Worm (Caenorhabditis elegans): ENCODE results near the gene vha-8.
A peak's percentile ranks its signal among the peaks of the same experiment; 100 is the strongest.

The vha-8 gene

DNA sequence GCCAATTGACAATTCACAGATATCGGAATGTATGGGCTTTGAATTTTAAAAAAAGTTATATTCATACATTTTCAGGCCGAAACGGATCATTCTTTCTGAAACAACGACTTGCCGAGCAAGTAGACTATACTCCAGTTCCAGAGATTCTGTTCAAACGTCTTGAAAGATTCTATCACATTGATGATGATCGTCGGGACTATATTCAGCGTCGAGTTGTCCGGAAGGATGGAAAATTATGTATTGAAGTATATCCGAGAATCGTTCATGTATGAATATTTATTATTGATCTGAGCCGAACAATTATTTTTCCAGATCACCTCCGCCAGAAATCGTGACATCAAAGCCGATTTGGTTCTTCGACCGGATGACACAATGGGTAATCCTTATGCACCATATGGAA is 33.3 kb upstream of the vha-8 start:
- no peak for TF ChIP-seq gei-17 (GFP tag; optimal IDR thresholded peaks at IDR 0.05)
- no peak for TF ChIP-seq T07F8.4 (tag; optimal IDR thresholded peaks at IDR 0.05)
- TF ChIP-seq hsf-1 (GFP tag; IDR thresholded peaks at IDR 0.05), result no peak
- TF ChIP-seq mcd-1 (GFP tag; IDR thresholded peaks at IDR 0.05), result no peak
- no peak for TF ChIP-seq nhr-90 (tag; optimal IDR thresholded peaks at IDR 0.05)
- TF ChIP-seq zim-3 (tag; optimal IDR thresholded peaks at IDR 0.05), result no peak
- no peak for TF ChIP-seq lin-40 (tag; optimal IDR thresholded peaks at IDR 0.05)
- no peak for TF ChIP-seq let-607 (tag; optimal IDR thresholded peaks at IDR 0.05)

- TF ChIP-seq Y79H2A.3 (GFP tag; conservative IDR thresholded peaks at IDR 0.05) (no peak), ama-1 (optimal IDR thresholded peaks at IDR 0.05) (no peak), ama-1 (GFP tag; optimal IDR thresholded peaks at IDR 0.05) (no peak), lin-26 (GFP tag; IDR thresholded peaks at IDR 0.05) (no peak), attf-3 (GFP tag; conservative IDR thresholded peaks at IDR 0.05) (no peak), aptf-3 (GFP tag; IDR thresholded peaks at IDR 0.05) (no peak), snpc-3.4 (tag; optimal IDR thresholded peaks at IDR 0.05) (peak; percentile 12), Y53G8AR.9 (GFP tag; conservative IDR thresholded peaks at IDR 0.05) (no peak), F39B2.1 (GFP tag; IDR thresholded peaks at IDR 0.05) (no peak), C06A6.2 (GFP tag; conservative IDR thresholded peaks at IDR 0.05) (no peak), B0035.1 (tag; optimal IDR thresholded peaks at IDR 0.05) (no peak), nhr-27 (tag; optimal IDR thresholded peaks at IDR 0.05) (no peak), nfyb-1 (GFP tag; IDR thresholded peaks at IDR 0.05) (no peak), snpc-4 (GFP tag; optimal IDR thresholded peaks at IDR 0.05) (no peak), snpc-4 (tag; optimal IDR thresholded peaks at IDR 0.05) (peak in 1 of 4 experiments; percentile 40)
Measured at ce11 chrIV:6762416-6762815, 28.5 kb upstream of the vha-8 start, which contains the start of gene spd-3. TSS of gene spd-3 (plus strand) at chrIV:6762716.

ce11 chrIV:6767240-6767639 is 23.6 kb upstream of the vha-8 start:
- no peak for TF ChIP-seq ceh-58 (GFP tag; IDR thresholded peaks at IDR 0.05)
- TF ChIP-seq hmg-1.2 (GFP tag; IDR thresholded peaks at IDR 0.05), result peak; percentile 90
- no peak for TF ChIP-seq dox-1 (GFP tag; IDR thresholded peaks at IDR 0.05)
- no peak for TF ChIP-seq cebp-1 (GFP tag; IDR thresholded peaks at IDR 0.05)
- peak; percentile 56 for TF ChIP-seq cebp-1 (tag; optimal IDR thresholded peaks at IDR 0.05)
- TF ChIP-seq lin-40 (tag; optimal IDR thresholded peaks at IDR 0.05), result peak; percentile 36
- no peak for TF ChIP-seq egl-44 (GFP tag; IDR thresholded peaks at IDR 0.05)
- peak; percentile 3 for TF ChIP-seq attf-5 (GFP tag; optimal IDR thresholded peaks at IDR 0.05)
- no peak for TF ChIP-seq let-526 (GFP tag; IDR thresholded peaks at IDR 0.05)
- TF ChIP-seq him-1 (tag; optimal IDR thresholded peaks at IDR 0.05), result no peak
- TF ChIP-seq F39B2.1 (GFP tag; IDR thresholded peaks at IDR 0.05), result no peak
- peak; percentile 24 for TF ChIP-seq K12H6.12 (tag; optimal IDR thresholded peaks at IDR 0.05)
- TF ChIP-seq Y53G8AR.9 (GFP tag; conservative IDR thresholded peaks at IDR 0.05), result no peak
- no peak for TF ChIP-seq ama-1 (optimal IDR thresholded peaks at IDR 0.05)
- TF ChIP-seq ama-1 (GFP tag; optimal IDR thresholded peaks at IDR 0.05), result no peak
- no peak for TF ChIP-seq let-607 (tag; optimal IDR thresholded peaks at IDR 0.05)
- no peak for TF ChIP-seq tbp1 (GFP tag; optimal IDR thresholded peaks at IDR 0.05)
- TF ChIP-seq ztf-28 (GFP tag; IDR thresholded peaks at IDR 0.05), result no peak
- peak; percentile 33 for TF ChIP-seq nhr-80 (tag; optimal IDR thresholded peaks at IDR 0.05)
- no peak for TF ChIP-seq ztf-6 (GFP tag; IDR thresholded peaks at IDR 0.05)
- no peak for TF ChIP-seq B0035.1 (tag; optimal IDR thresholded peaks at IDR 0.05)
- no peak for TF ChIP-seq sdz-38 (tag; optimal IDR thresholded peaks at IDR 0.05)
- TF ChIP-seq ceh-91 (GFP tag; IDR thresholded peaks at IDR 0.05), result no peak
- no peak for TF ChIP-seq efl-1 (GFP tag; optimal IDR thresholded peaks at IDR 0.05)
- no peak for TF ChIP-seq F37B4.10 (GFP tag; IDR thresholded peaks at IDR 0.05)
- no peak for TF ChIP-seq dpl-1 (GFP tag; optimal IDR thresholded peaks at IDR 0.05)

Data from whole organism, young adult.